Worm (Caenorhabditis elegans) whole organism, L4/young adult: ENCODE measurements around the gene T21D12.14.

ENCODE experiments used
- W03F9.2 ChIP-seq: fragments of 150-350 bp; optimal IDR thresholded peaks from 2 replicates; lab custom pipeline; 2014; ENCODE audit warnings: missing biosample characterization, missing genetic modification characterization
- him-1 ChIP-seq: sonication (generic microtip); optimal IDR thresholded peaks from 2 replicates; lab custom pipeline; 2016; ENCODE audit warnings: missing genotype, missing genetic modification reagents, missing genetic modification characterization, missing compliant biosample characterization

- TF ChIP-seq him-1 (tag; lab: Kevin White, UChicago) (no peak), W03F9.2 (tag; lab: Kevin White, UChicago) (no peak)
Observed at ce11 chrIV:283347-283746, 4.6 kb downstream of the T21D12.14 start, which contains the start of gene best-19.
